Fruit fly (Drosophila melanogaster) whole organism, adult: ENCODE data around the gene CG46383.
"Not testable (repeated sequence)": the region's sequence is repeated elsewhere in the genome, so short reads cannot be mapped to it uniquely, and the experiment has no call there.

Source experiments
- CG14711 ChIP-seq: fragments of 200-800 bp; sonication (Bioruptor generic); optimal IDR thresholded peaks from 2 replicates; lab custom pipeline; 2018; ENCODE audit warnings: missing biosample characterization, mild to moderate bottlenecking, missing genetic modification characterization, moderate library complexity
- CG1620 ChIP-seq: fragments of 200-800 bp; sonication (Bioruptor generic); optimal IDR thresholded peaks from 2 replicates; lab custom pipeline; 2016; ENCODE audit warnings: missing biosample characterization, missing genetic modification characterization
- CG33017 ChIP-seq: fragments of 200-800 bp; sonication (Bioruptor generic); optimal IDR thresholded peaks from 2 replicates; lab custom pipeline; 2018; ENCODE audit warnings: missing biosample characterization, mild to moderate bottlenecking, missing genetic modification characterization, moderate library complexity
- CG5204 ChIP-seq: fragments of 200-800 bp; sonication (Bioruptor generic); optimal IDR thresholded peaks from 2 replicates; lab custom pipeline; 2016; ENCODE audit warnings: missing biosample characterization, missing genetic modification characterization
- CG7045 ChIP-seq: fragments of 200-800 bp; sonication (Bioruptor generic); optimal IDR thresholded peaks from 2 replicates; lab custom pipeline; 2017; ENCODE audit warnings: missing biosample characterization, mild to moderate bottlenecking, missing genetic modification characterization
- Clk ChIP-seq: fragments of 200-800 bp; sonication (Bioruptor generic); optimal IDR thresholded peaks from 2 replicates; lab custom pipeline; 2017; ENCODE audit warnings: missing biosample characterization, missing genetic modification characterization
- Crg-1 ChIP-seq: fragments of 200-800 bp; sonication (Bioruptor generic); optimal IDR thresholded peaks from 2 replicates; lab custom pipeline; 2016; ENCODE audit warnings: missing biosample characterization, missing genetic modification characterization
- ovo ChIP-seq: fragments of 200-800 bp; sonication (Bioruptor generic); optimal IDR thresholded peaks from 2 replicates; lab custom pipeline; 2016; ENCODE audit warnings: missing biosample characterization, missing genetic modification characterization
- pad ChIP-seq: fragments of 200-800 bp; sonication (Bioruptor generic); optimal IDR thresholded peaks from 3 replicates; lab custom pipeline; 2017; ENCODE audit warnings: missing biosample characterization, missing genetic modification characterization, mild to moderate bottlenecking, moderate library complexity, missing genetic modification reagents
- tj ChIP-seq: fragments of 200-800 bp; sonication (Bioruptor generic); optimal IDR thresholded peaks from 3 replicates; lab custom pipeline; 2017; ENCODE audit warnings: missing biosample characterization, mild to moderate bottlenecking, missing genetic modification characterization, moderate library complexity
- toe ChIP-seq: fragments of 200-800 bp; sonication (Bioruptor generic); optimal IDR thresholded peaks from 2 replicates; lab custom pipeline; 2016; ENCODE audit warnings: missing biosample characterization, missing genetic modification characterization

Gene CG46383

dm6 chr3R:15913231-15913630 is 37.5 kb downstream of the CG46383 start:
- TF ChIP-seq Clk (GFP tag; lab: Kevin White, UChicago) = no peak
- TF ChIP-seq toe (GFP tag; lab: Kevin White, UChicago) = no peak
- no peak for TF ChIP-seq CG7045 (GFP tag; lab: Kevin White, UChicago)
- TF ChIP-seq CG33017 (tag; lab: Kevin White, UChicago) = no peak
- TF ChIP-seq CG1620 (GFP tag; lab: Kevin White, UChicago) = no peak

dm6 chr3R:15908098-15908497 is 42.6 kb downstream of the CG46383 start, which contains the start of gene EndoU:
EndoU (plus strand) TSS chr3R:15908398.
- TF ChIP-seq Crg-1 (GFP tag; lab: Kevin White, UChicago); tj; CG14711 (tag; lab: Kevin White, UChicago): not testable (repeated sequence)

dm6 chr3R:15904543-15904942 is 46.2 kb downstream of the CG46383 start, which contains the start of gene glob1:
glob1 (minus strand) TSS chr3R:15904643.
- not testable (repeated sequence) for TF ChIP-seq ovo; CG5204 (GFP tag; lab: Kevin White, UChicago); CG7045 (GFP tag; lab: Kevin White, UChicago)

dm6 chr3R:15901097-15901709 is 49.5 kb downstream of the CG46383 start:
- TF ChIP-seq ovo (peak; percentile 70), pad (GFP tag; lab: Kevin White, UChicago) (peak; percentile 89)
